Fruit fly (Drosophila melanogaster): ENCODE results near the gene Gbeta5.

The Gbeta5 gene

DNA sequence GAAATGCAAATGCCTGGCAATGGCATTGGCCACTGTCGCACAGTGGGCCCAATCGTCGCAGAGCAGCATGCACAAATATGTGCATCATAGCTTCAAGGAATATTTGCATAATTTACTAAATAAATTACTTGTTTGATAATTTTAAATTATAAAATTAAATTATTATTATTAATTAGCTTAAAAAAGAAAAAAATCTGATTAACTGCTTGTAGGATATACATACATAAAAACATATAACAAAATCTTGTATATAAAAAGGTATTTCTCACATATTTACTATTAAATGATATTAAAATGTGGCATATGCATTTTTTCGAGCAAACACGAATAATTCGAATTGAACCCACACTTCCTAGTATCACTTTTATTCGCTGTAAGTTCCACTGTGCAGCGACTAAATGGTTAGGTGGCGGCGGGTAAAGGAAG is 26.8 kb downstream of the Gbeta5 start (continued):
- TF ChIP-seq Atf3 (GFP tag; optimal IDR thresholded peaks at IDR 0.05) (no peak), dm (GFP tag; optimal IDR thresholded peaks at IDR 0.05) (no peak), CG12155 (GFP tag; optimal IDR thresholded peaks at IDR 0.05) (no peak), CG18262 (tag; optimal IDR thresholded peaks at IDR 0.05) (peak; percentile 85), CG1832 (GFP tag; optimal IDR thresholded peaks at IDR 0.05) (no peak), E2f1 (GFP tag; IDR thresholded peaks at IDR 0.05) (0 out of 2 replicates have a peak, but pooled peaks have one; percentile 42), BtbVII (GFP tag; optimal IDR thresholded peaks at IDR 0.05) (no peak), CG10431 (GFP tag; optimal IDR thresholded peaks at IDR 0.05) (no peak), CG9876 (GFP tag; optimal IDR thresholded peaks at IDR 0.05) (no peak), gsb (GFP tag; IDR thresholded peaks at IDR 0.05) (no peak), gem (tag; optimal IDR thresholded peaks at IDR 0.05) (peak; percentile 75), mld (GFP tag; IDR thresholded peaks at IDR 0.05; ENCODE audit: partially characterized antibody) (no peak), cg (GFP tag; optimal IDR thresholded peaks at IDR 0.05) (no peak), al (GFP tag; IDR thresholded peaks at IDR 0.05) (no peak), CG43689 (GFP tag; IDR thresholded peaks at IDR 0.05) (no peak), CG13123 (GFP tag; optimal IDR thresholded peaks at IDR 0.05) (no peak), CG8089 (GFP tag; optimal IDR thresholded peaks at IDR 0.05) (no peak), D19A (tag; optimal IDR thresholded peaks at IDR 0.05) (peak; percentile 60), CG17361 (GFP tag; IDR thresholded peaks at IDR 0.05) (peak; percentile 81; the same call in 2 of the 3 replicates), Opbp (GFP tag; IDR thresholded peaks at IDR 0.05; ENCODE audit: partially characterized antibody) (no peak), Eip74EF (GFP tag; optimal IDR thresholded peaks at IDR 0.05) (peak in 1 of 2 experiments; percentile 69), ara (GFP tag; IDR thresholded peaks at IDR 0.05) (no peak), HLHmδ (GFP tag; optimal IDR thresholded peaks at IDR 0.05) (no peak), CG2678 (tag; optimal IDR thresholded peaks at IDR 0.05) (peak; percentile 74), CG17829 (tag; optimal IDR thresholded peaks at IDR 0.05) (peak; percentile 56), Hand (GFP tag; optimal IDR thresholded peaks at IDR 0.05) (no peak), Camta (GFP tag; optimal IDR thresholded peaks at IDR 0.05) (no peak), CG17568 (GFP tag; optimal IDR thresholded peaks at IDR 0.05) (no peak), fd64A (GFP tag; optimal IDR thresholded peaks at IDR 0.05) (no peak), Max (GFP tag; optimal IDR thresholded peaks at IDR 0.05) (peak; percentile 8), B-H2 (GFP tag; optimal IDR thresholded peaks at IDR 0.05) (no peak), emc (GFP tag; optimal IDR thresholded peaks at IDR 0.05) (no peak), CG10147 (GFP tag; optimal IDR thresholded peaks at IDR 0.05) (peak; percentile 4), Dfd (GFP tag; optimal IDR thresholded peaks at IDR 0.05) (no peak), CG9797 (GFP tag; optimal IDR thresholded peaks at IDR 0.05) (no peak), CG31388 (GFP tag; optimal IDR thresholded peaks at IDR 0.05) (no peak), disco-r (GFP tag; optimal IDR thresholded peaks at IDR 0.05) (no peak), slou (GFP tag; optimal IDR thresholded peaks at IDR 0.05) (no peak), CG6683 (GFP tag; optimal IDR thresholded peaks at IDR 0.05) (no peak), CG3726 (GFP tag; IDR thresholded peaks at IDR 0.05) (no peak), Lpt (GFP tag; optimal IDR thresholded peaks at IDR 0.05) (no peak), slp2 (GFP tag; optimal IDR thresholded peaks at IDR 0.05) (no peak), pfk (GFP tag; optimal IDR thresholded peaks at IDR 0.05) (no peak), CG3163 (GFP tag; optimal IDR thresholded peaks at IDR 0.05) (no peak), CG30020 (tag; optimal IDR thresholded peaks at IDR 0.05) (peak; percentile 18), CG15011 (GFP tag; optimal IDR thresholded peaks at IDR 0.05) (no peak), NfI (GFP tag; optimal IDR thresholded peaks at IDR 0.05) (peak; percentile 8), nmo (GFP tag; optimal IDR thresholded peaks at IDR 0.05) (peak; percentile 81), br (optimal IDR thresholded peaks at IDR 0.05) (no peak), Taf1 (GFP tag; IDR thresholded peaks at IDR 0.05) (no peak), CG3995 (GFP tag; optimal IDR thresholded peaks at IDR 0.05) (no peak), tup (GFP tag; optimal IDR thresholded peaks at IDR 0.05) (no peak)

Data from whole organism, embryonic.